Fruit fly (Drosophila melanogaster) whole organism, embryonic: ENCODE data around the gene dmGlut.
A peak's percentile ranks its signal among the peaks of the same experiment; 100 is the strongest.

Experiments
- ATbp ChIP-seq: fragments of 200-800 bp; sonication (Bioruptor generic); optimal IDR thresholded peaks from 2 replicates; lab custom pipeline; 2017; ENCODE audit warnings: missing biosample characterization, mild to moderate bottlenecking, missing genetic modification characterization, missing genetic modification reagents
- BtbVII ChIP-seq: fragments of 200-800 bp; sonication (Bioruptor generic); optimal IDR thresholded peaks from 3 replicates; lab custom pipeline; 2017; ENCODE audit warnings: missing biosample characterization, mild to moderate bottlenecking, missing genetic modification characterization
- C15 ChIP-seq: fragments of 200-800 bp; sonication (Bioruptor generic); IDR thresholded peaks from 3 replicates; pipeline ENCODE4 v1.3.6; 2022; ENCODE audit warnings: missing biosample characterization, missing genetic modification characterization
- CG10431 ChIP-seq: fragments of 200-800 bp; sonication (Bioruptor generic); optimal IDR thresholded peaks from 3 replicates; lab custom pipeline; 2018; ENCODE audit warnings: missing biosample characterization, mild to moderate bottlenecking, missing genetic modification characterization
- CG10654 ChIP-seq: fragments of 200-800 bp; sonication (Bioruptor generic); optimal IDR thresholded peaks from 2 replicates; lab custom pipeline; 2016; ENCODE audit warnings: missing biosample characterization, missing genetic modification characterization
- CG11504 ChIP-seq: fragments of 200-800 bp; sonication (Bioruptor generic); optimal IDR thresholded peaks from 3 replicates; lab custom pipeline; 2019; ENCODE audit warnings: missing biosample characterization, mild to moderate bottlenecking, missing genetic modification characterization, moderate library complexity
- CG11695 ChIP-seq: fragments of 200-800 bp; sonication (Bioruptor generic); IDR thresholded peaks from 3 replicates; pipeline ENCODE4 v1.3.6; 2022; ENCODE audit warnings: missing biosample characterization, missing genetic modification characterization
- CG12391 ChIP-seq: fragments of 200-800 bp; sonication (Bioruptor generic); optimal IDR thresholded peaks from 3 replicates; lab custom pipeline; 2018; ENCODE audit warnings: missing biosample characterization, mild to moderate bottlenecking, missing genetic modification characterization, moderate library complexity
- CG13424 ChIP-seq: fragments of 200-800 bp; sonication (Bioruptor generic); optimal IDR thresholded peaks from 2 replicates; lab custom pipeline; 2019; ENCODE audit warnings: missing biosample characterization, mild to moderate bottlenecking, missing genetic modification characterization, moderate library complexity
- CG13624 ChIP-seq: fragments of 200-800 bp; sonication (Bioruptor generic); optimal IDR thresholded peaks from 2 replicates; lab custom pipeline; 2016; ENCODE audit warnings: missing biosample characterization, missing genetic modification characterization
- CG13894 ChIP-seq: fragments of 200-800 bp; sonication (Bioruptor generic); optimal IDR thresholded peaks from 3 replicates; lab custom pipeline; 2018; ENCODE audit warnings: missing biosample characterization, mild to moderate bottlenecking, missing genetic modification characterization, moderate library complexity
- CG2712 ChIP-seq: fragments of 200-800 bp; optimal IDR thresholded peaks from 3 replicates; lab custom pipeline; 2019; ENCODE audit warnings: missing biosample characterization, mild to moderate bottlenecking, missing genetic modification characterization, moderate library complexity
- CG33557 ChIP-seq: fragments of 200-800 bp; sonication (Bioruptor generic); optimal IDR thresholded peaks from 2 replicates; lab custom pipeline; 2019; ENCODE audit warnings: missing biosample characterization, mild to moderate bottlenecking, missing genetic modification characterization, moderate library complexity
- CG34376 ChIP-seq: fragments of 200-800 bp; sonication (Bioruptor generic); optimal IDR thresholded peaks from 2 replicates; lab custom pipeline; 2018; ENCODE audit warnings: missing biosample characterization, mild to moderate bottlenecking, missing genetic modification characterization
- CG3838 ChIP-seq: fragments of 200-800 bp; sonication (Bioruptor generic); optimal IDR thresholded peaks from 3 replicates; lab custom pipeline; 2016; ENCODE audit warnings: missing biosample characterization, missing genetic modification characterization
- CG42726 ChIP-seq: fragments of 200-800 bp; sonication (Bioruptor generic); IDR thresholded peaks from 2 replicates; pipeline ENCODE4 v1.3.6; 2022; ENCODE audit warnings: missing biosample characterization, missing genetic modification characterization; ENCODE audit not compliant: partially characterized antibody
- CG4328 ChIP-seq: fragments of 200-800 bp; sonication (Bioruptor generic); optimal IDR thresholded peaks from 3 replicates; lab custom pipeline; 2017; ENCODE audit warnings: missing biosample characterization, missing genetic modification reagents, missing genetic modification characterization
- CG4707 ChIP-seq: fragments of 200-800 bp; sonication (Bioruptor generic); optimal IDR thresholded peaks from 2 replicates; lab custom pipeline; 2018; ENCODE audit warnings: missing biosample characterization, mild to moderate bottlenecking, missing genetic modification characterization, moderate library complexity
- CG5180 ChIP-seq: fragments of 200-800 bp; sonication (Bioruptor generic); optimal IDR thresholded peaks from 3 replicates; lab custom pipeline; 2017; ENCODE audit warnings: missing biosample characterization, missing genetic modification characterization, mild to moderate bottlenecking, moderate library complexity, missing genetic modification reagents
- CG6272 ChIP-seq: fragments of 200-800 bp; sonication (Bioruptor generic); IDR thresholded peaks from 2 replicates; pipeline ENCODE4 v1.3.6; 2022; ENCODE audit warnings: missing biosample characterization, missing genetic modification characterization
- CG7357 ChIP-seq: fragments of 200-800 bp; sonication (Bioruptor generic); IDR thresholded peaks from 3 replicates; pipeline ENCODE4 v1.3.6; 2022; ENCODE audit warnings: missing biosample characterization, missing genetic modification characterization
- CG7987 ChIP-seq: fragments of 200-800 bp; sonication (Bioruptor generic); optimal IDR thresholded peaks from 2 replicates; lab custom pipeline; 2018; ENCODE audit warnings: missing biosample characterization, mild to moderate bottlenecking, missing genetic modification characterization, moderate library complexity
- CG8388 ChIP-seq: fragments of 200-800 bp; sonication (Bioruptor generic); optimal IDR thresholded peaks from 2 replicates; lab custom pipeline; 2019; ENCODE audit warnings: missing biosample characterization, mild to moderate bottlenecking, missing genetic modification characterization, moderate library complexity
- ERR ChIP-seq: fragments of 200-800 bp; sonication (Bioruptor generic); optimal IDR thresholded peaks from 2 replicates; lab custom pipeline; 2016; ENCODE audit warnings: missing biosample characterization, missing genetic modification characterization
- Hey ChIP-seq: fragments of 200-800 bp; sonication (Bioruptor generic); optimal IDR thresholded peaks from 3 replicates; lab custom pipeline; 2018; ENCODE audit warnings: missing biosample characterization, mild to moderate bottlenecking, missing genetic modification characterization
- HmgD ChIP-seq: fragments of 200-800 bp; sonication (Bioruptor generic); optimal IDR thresholded peaks from 3 replicates; lab custom pipeline; 2016; ENCODE audit warnings: missing biosample characterization, missing genetic modification characterization
- HmgZ ChIP-seq: fragments of 200-800 bp; sonication (Bioruptor generic); optimal IDR thresholded peaks from 2 replicates; lab custom pipeline; 2018; ENCODE audit warnings: missing biosample characterization, mild to moderate bottlenecking, missing genetic modification characterization
- Side ChIP-seq: fragments of 200-800 bp; sonication (Bioruptor generic); optimal IDR thresholded peaks from 2 replicates; lab custom pipeline; 2016; ENCODE audit warnings: missing biosample characterization, missing genetic modification characterization
- Sry-δ ChIP-seq: fragments of 200-800 bp; sonication (Bioruptor generic); optimal IDR thresholded peaks from 2 replicates; lab custom pipeline; 2016; ENCODE audit warnings: missing biosample characterization, missing genetic modification characterization
- Trl ChIP-seq, 3 experiments: fragments of >200 bp in 2 of 3; fragments of 200-800 bp in 1 of 3; sonication (Bioruptor generic) in 1 of 3; optimal IDR thresholded peaks; 2 replicates in 1 of 3; 3 replicates in 2 of 3; lab custom pipeline; 2016 to 2017; ENCODE audit warnings: missing biosample characterization in 1 of 3, missing genetic modification characterization in 1 of 3
- ac ChIP-seq: fragments of 200-800 bp; sonication (Bioruptor generic); optimal IDR thresholded peaks from 3 replicates; lab custom pipeline; 2017; ENCODE audit warnings: missing biosample characterization, mild to moderate bottlenecking, missing genetic modification characterization
- bcd ChIP-seq: fragments of 200-800 bp; sonication (Bioruptor generic); optimal IDR thresholded peaks from 2 replicates; lab custom pipeline; 2017; ENCODE audit warnings: missing biosample characterization, mild to moderate bottlenecking, missing genetic modification characterization
- bsh ChIP-seq, 2 experiments: fragments of 200-800 bp; sonication (Bioruptor generic); optimal IDR thresholded peaks; 2 replicates each; lab custom pipeline; 2017 to 2018; ENCODE audit warnings: mild to moderate bottlenecking in 2 of 2, missing biosample characterization in 2 of 2, missing genetic modification characterization in 2 of 2, moderate library complexity in 1 of 2
- caup ChIP-seq: fragments of 200-800 bp; sonication (Bioruptor generic); optimal IDR thresholded peaks from 3 replicates; lab custom pipeline; 2017; ENCODE audit warnings: missing biosample characterization, mild to moderate bottlenecking, missing genetic modification characterization, moderate library complexity; ENCODE audit not compliant: severe bottlenecking
- cg ChIP-seq: fragments of 200-800 bp; sonication (Bioruptor generic); optimal IDR thresholded peaks from 3 replicates; lab custom pipeline; 2019; ENCODE audit warnings: missing biosample characterization, mild to moderate bottlenecking, missing genetic modification characterization, moderate library complexity
- ci ChIP-seq: fragments of 200-800 bp; sonication (Bioruptor generic); IDR thresholded peaks from 3 replicates; pipeline ENCODE4 v1.3.6; 2022; ENCODE audit warnings: missing biosample characterization, missing genetic modification characterization
- dysf ChIP-seq: fragments of 200-800 bp; sonication (Bioruptor generic); IDR thresholded peaks from 3 replicates; pipeline ENCODE4 v1.3.6; 2022; ENCODE audit warnings: missing biosample characterization, missing genetic modification characterization
- emc ChIP-seq: fragments of 200-800 bp; sonication (Bioruptor generic); optimal IDR thresholded peaks from 2 replicates; lab custom pipeline; 2016; ENCODE audit warnings: missing biosample characterization, missing genetic modification characterization
- grn ChIP-seq: fragments of 200-800 bp; sonication (Bioruptor generic); optimal IDR thresholded peaks from 3 replicates; lab custom pipeline; 2017; ENCODE audit warnings: missing biosample characterization, missing genetic modification characterization
- gro ChIP-seq: fragments of 200-800 bp; sonication (Bioruptor generic); optimal IDR thresholded peaks from 2 replicates; lab custom pipeline; 2016; ENCODE audit warnings: missing biosample characterization, missing genetic modification characterization
- kah ChIP-seq: fragments of 200-800 bp; sonication (Bioruptor generic); optimal IDR thresholded peaks from 2 replicates; lab custom pipeline; 2018; ENCODE audit warnings: missing biosample characterization, mild to moderate bottlenecking, missing genetic modification characterization
- lab ChIP-seq: fragments of 200-800 bp; sonication (Bioruptor generic); optimal IDR thresholded peaks from 3 replicates; lab custom pipeline; 2017; ENCODE audit warnings: missing biosample characterization, missing genetic modification characterization, mild to moderate bottlenecking, moderate library complexity, missing genetic modification reagents
- mam ChIP-seq: fragments of 200-800 bp; sonication (Bioruptor generic); optimal IDR thresholded peaks from 3 replicates; lab custom pipeline; 2016; ENCODE audit warnings: missing biosample characterization, missing genetic modification characterization
- odd ChIP-seq: fragments of 200-800 bp; sonication (Bioruptor generic); optimal IDR thresholded peaks from 2 replicates; lab custom pipeline; 2017; ENCODE audit warnings: missing biosample characterization, mild to moderate bottlenecking, missing genetic modification characterization
- pzg ChIP-seq: fragments of 200-800 bp; sonication (Bioruptor generic); optimal IDR thresholded peaks from 3 replicates; lab custom pipeline; 2018; ENCODE audit warnings: missing biosample characterization, mild to moderate bottlenecking, missing genetic modification characterization, moderate library complexity
- tll ChIP-seq, 2 experiments: fragments of 200-800 bp in 1 of 2; fragments of >200 bp in 1 of 2; sonication (Bioruptor generic) in 1 of 2; optimal IDR thresholded peaks; 2 replicates each; lab custom pipeline; 2017 to 2019; ENCODE audit warnings: missing biosample characterization in 2 of 2, missing genetic modification characterization in 2 of 2, mild to moderate bottlenecking in 1 of 2, moderate library complexity in 1 of 2
- trem ChIP-seq: fragments of 200-800 bp; optimal IDR thresholded peaks from 3 replicates; lab custom pipeline; 2019; ENCODE audit warnings: missing biosample characterization, mild to moderate bottlenecking, missing genetic modification characterization, moderate library complexity

The dmGlut gene

dm6 chr2L:12010100-12010876 lies 16.9 kb upstream of the dmGlut start (continued):
- TF ChIP-seq Trl (optimal IDR thresholded peaks at IDR 0.05; lab: Kevin White, UChicago) = peak; percentile 6 to 48
- TF ChIP-seq Trl (GFP tag; optimal IDR thresholded peaks at IDR 0.05; lab: Kevin White, UChicago) = peak; percentile 6
- peak; percentile 14 for TF ChIP-seq ac
- TF ChIP-seq CG8388 (GFP tag; lab: Kevin White, UChicago) = peak; percentile 16
- TF ChIP-seq CG13424 (tag; lab: Kevin White, UChicago) = no peak
- peak; percentile 11 for TF ChIP-seq BtbVII (GFP tag; lab: Kevin White, UChicago)
- TF ChIP-seq CG6272 = no peak
- TF ChIP-seq grn (GFP tag; lab: Kevin White, UChicago) = peak; percentile 65
- TF ChIP-seq CG34376 (GFP tag; lab: Kevin White, UChicago) = peak; percentile 98
- TF ChIP-seq CG42726 (GFP tag; lab: Robert Waterston, UW) = no peak
- no peak for TF ChIP-seq CG11695 (GFP tag; lab: Robert Waterston, UW)
- TF ChIP-seq CG11504 (tag; lab: Kevin White, UChicago) = peak; percentile 99
- peak; percentile 34 for TF ChIP-seq Hey
- peak; percentile 91 for TF ChIP-seq CG4707 (GFP tag; lab: Kevin White, UChicago)
- TF ChIP-seq ATbp (GFP tag; lab: Kevin White, UChicago) = peak; percentile 35
- TF ChIP-seq CG13624 (GFP tag; lab: Kevin White, UChicago) = peak; percentile 41
- peak; percentile 91 for TF ChIP-seq cg (GFP tag; lab: Kevin White, UChicago)
- no peak for TF ChIP-seq CG10654 (GFP tag; lab: Kevin White, UChicago)
- peak in 1 of 2 experiments; percentile 37 for TF ChIP-seq tll (GFP tag; optimal IDR thresholded peaks at IDR 0.05; lab: Kevin White, UChicago)
- TF ChIP-seq caup (GFP tag; lab: Kevin White, UChicago) = peak; percentile 6
- TF ChIP-seq kah = peak; percentile 85
- TF ChIP-seq CG7357 (GFP tag; lab: Robert Waterston, UW) = no peak
- TF ChIP-seq bsh (GFP tag; optimal IDR thresholded peaks at IDR 0.05; lab: Kevin White, UChicago) = peak in 1 of 2 experiments; percentile 42
- no peak for TF ChIP-seq Sry-δ (GFP tag; lab: Kevin White, UChicago)
- peak; percentile 44 for TF ChIP-seq bcd
- peak; percentile 53 for TF ChIP-seq gro (GFP tag; lab: Kevin White, UChicago)
- TF ChIP-seq CG2712 (tag; lab: Kevin White, UChicago) = peak; percentile 2
- TF ChIP-seq Side (GFP tag; lab: Kevin White, UChicago) = peak; percentile 56
- peak; percentile 60 for TF ChIP-seq CG7987 (GFP tag; lab: Kevin White, UChicago)
- TF ChIP-seq emc (GFP tag; lab: Kevin White, UChicago) = no peak
- TF ChIP-seq CG12391 (tag; lab: Kevin White, UChicago) = peak; percentile 0
- no peak for TF ChIP-seq C15 (GFP tag; lab: Robert Waterston, UW)
- TF ChIP-seq mam (GFP tag; lab: Kevin White, UChicago) = no peak
- peak; percentile 19 for TF ChIP-seq CG10431
- peak; percentile 74 for TF ChIP-seq odd
- no peak for TF ChIP-seq HmgD
- TF ChIP-seq HmgZ = peak; percentile 76
- peak; percentile 51 for TF ChIP-seq CG4328
- TF ChIP-seq pzg = peak; percentile 5
- TF ChIP-seq CG13894 (tag; lab: Kevin White, UChicago) = peak; percentile 89
- TF ChIP-seq lab (GFP tag; lab: Kevin White, UChicago) = peak; percentile 45
- TF ChIP-seq CG3838 (GFP tag; lab: Kevin White, UChicago) = peak; percentile 98
- TF ChIP-seq ci = no peak
- peak; percentile 15 for TF ChIP-seq trem (tag; lab: Kevin White, UChicago)
- TF ChIP-seq dysf (GFP tag; lab: Robert Waterston, UW) = no peak
- TF ChIP-seq ERR (GFP tag; lab: Kevin White, UChicago) = peak; percentile 21
- peak; percentile 96 for TF ChIP-seq CG5180 (GFP tag; lab: Kevin White, UChicago)
- TF ChIP-seq CG33557 (GFP tag; lab: Kevin White, UChicago) = peak; percentile 40
